Worm (Caenorhabditis elegans) whole organism, L1 larva: ENCODE data around the gene elb-1.

ENCODE experiments used
- ceh-63 ChIP-seq: fragments of 200-800 bp; sonication (Bioruptor generic); optimal IDR thresholded peaks from 2 replicates; lab custom pipeline; 2018; ENCODE audit warnings: mild to moderate bottlenecking, missing genetic modification characterization, missing compliant biosample characterization
- efl-1 ChIP-seq, 4 experiments: fragments of 150-350 bp; optimal IDR thresholded peaks in 3 of 4; peaks in 1 of 4; 1 replicate in 1 of 4; 2 replicates in 3 of 4; lab custom pipeline; 2014; ENCODE audit warnings: missing biosample characterization in 2 of 4, missing genetic modification characterization in 2 of 4, missing genetic modification reagents in 2 of 4
- efl-3 ChIP-seq: fragments of 200-800 bp; sonication (Bioruptor generic); optimal IDR thresholded peaks from 2 replicates; lab custom pipeline; 2018; ENCODE audit warnings: mild to moderate bottlenecking, missing genetic modification characterization, missing compliant biosample characterization
- fos-1 ChIP-seq: fragments of 150-350 bp; optimal IDR thresholded peaks from 2 replicates; lab custom pipeline; 2014; ENCODE audit warnings: missing biosample characterization, missing genetic modification characterization
- lin-14 ChIP-seq: fragments of 200-800 bp; sonication (Bioruptor generic); optimal IDR thresholded peaks from 2 replicates; lab custom pipeline; 2018; ENCODE audit warnings: mild to moderate bottlenecking, missing genetic modification characterization, moderate library complexity, missing compliant biosample characterization
- nhr-20 ChIP-seq: sonication (generic microtip); optimal IDR thresholded peaks from 2 replicates; lab custom pipeline; 2016; ENCODE audit warnings: mild to moderate bottlenecking, missing genetic modification characterization, missing compliant biosample characterization
- nhr-77 ChIP-seq: fragments of 150-350 bp; optimal IDR thresholded peaks from 2 replicates; lab custom pipeline; 2014; ENCODE audit warnings: missing biosample characterization, missing genetic modification characterization
- nhr-90 ChIP-seq: sonication (generic microtip); optimal IDR thresholded peaks from 2 replicates; lab custom pipeline; 2016; ENCODE audit warnings: mild to moderate bottlenecking, missing genetic modification characterization, missing compliant biosample characterization; ENCODE audit not compliant: poor library complexity
- pax-3 ChIP-seq: fragments of 200-800 bp; sonication (Bioruptor generic); optimal IDR thresholded peaks from 2 replicates; lab custom pipeline; 2018; ENCODE audit warnings: mild to moderate bottlenecking, missing genetic modification characterization, moderate library complexity, missing compliant biosample characterization
- rnt-1 ChIP-seq: sonication (generic microtip); optimal IDR thresholded peaks from 2 replicates; lab custom pipeline; 2016; ENCODE audit warnings: mild to moderate bottlenecking, missing genetic modification characterization, moderate library complexity, missing compliant biosample characterization
- unc-30 ChIP-seq: sonication (generic microtip); optimal IDR thresholded peaks from 2 replicates; lab custom pipeline; 2017; ENCODE audit warnings: missing biosample characterization, missing genetic modification characterization

- no peak for TF ChIP-seq ceh-63
- TF ChIP-seq nhr-20 (tag; lab: Kevin White, UChicago) = no peak
- TF ChIP-seq efl-1 (optimal IDR thresholded peaks at IDR 0.05; lab: Kevin White, UChicago) = no peak
- TF ChIP-seq efl-1 (GFP tag; optimal IDR thresholded peaks at IDR 0.05 in 1 of 2; lab: Kevin White, UChicago) = no peak
- TF ChIP-seq efl-3 = no peak
- TF ChIP-seq nhr-77 (tag; lab: Kevin White, UChicago) = no peak
- TF ChIP-seq nhr-90 (tag; lab: Kevin White, UChicago) = no peak
- TF ChIP-seq rnt-1 (tag; lab: Kevin White, UChicago) = no peak
- TF ChIP-seq lin-14 (GFP tag; lab: Kevin White, UChicago) = no peak
- no peak for TF ChIP-seq pax-3 (tag; lab: Kevin White, UChicago)
- no peak for TF ChIP-seq unc-30 (tag; lab: Kevin White, UChicago)
- TF ChIP-seq fos-1 = no peak
Measured at ce11 chrIII:11680514-11680913, 38.7 kb downstream of the elb-1 start.
